Fruit fly (Drosophila melanogaster) whole organism, prepupa: ENCODE data around the gene CG4161.

Source experiments
- Blimp-1 ChIP-seq: fragments of 200-800 bp; sonication (Bioruptor generic); optimal IDR thresholded peaks from 3 replicates; lab custom pipeline; 2017; ENCODE audit warnings: missing biosample characterization, missing genetic modification characterization, mild to moderate bottlenecking, moderate library complexity, missing genetic modification reagents
- CG11762 ChIP-seq: fragments of 200-800 bp; sonication (Bioruptor generic); optimal IDR thresholded peaks from 3 replicates; lab custom pipeline; 2016; ENCODE audit warnings: missing biosample characterization, missing genetic modification characterization; ENCODE audit not compliant: insufficient read depth
- CG11902 ChIP-seq: fragments of 200-800 bp; sonication (Bioruptor generic); optimal IDR thresholded peaks from 3 replicates; lab custom pipeline; 2016; ENCODE audit warnings: missing biosample characterization, missing genetic modification characterization
- CG15336 ChIP-seq: fragments of 200-800 bp; sonication (Bioruptor generic); IDR thresholded peaks from 2 replicates; pipeline ENCODE4 v1.3.6; 2022; ENCODE audit warnings: missing biosample characterization, missing genetic modification characterization
- CG1621 ChIP-seq: fragments of 200-800 bp; sonication (Bioruptor generic); optimal IDR thresholded peaks from 3 replicates; lab custom pipeline; 2018; ENCODE audit warnings: missing biosample characterization, mild to moderate bottlenecking, missing genetic modification characterization
- CG16779 ChIP-seq: fragments of 200-800 bp; sonication (Bioruptor generic); optimal IDR thresholded peaks from 3 replicates; lab custom pipeline; 2017; ENCODE audit warnings: missing biosample characterization, mild to moderate bottlenecking, missing genetic modification characterization
- CG31627 ChIP-seq: fragments of 200-800 bp; sonication (Bioruptor generic); optimal IDR thresholded peaks from 3 replicates; lab custom pipeline; 2016; ENCODE audit warnings: missing biosample characterization, missing genetic modification characterization
- CG32006 ChIP-seq: fragments of 200-800 bp; sonication (Bioruptor generic); optimal IDR thresholded peaks from 3 replicates; lab custom pipeline; 2017; ENCODE audit warnings: missing biosample characterization, mild to moderate bottlenecking, missing genetic modification characterization
- CG4318 ChIP-seq: fragments of 200-800 bp; sonication (Bioruptor generic); optimal IDR thresholded peaks from 3 replicates; lab custom pipeline; 2017; ENCODE audit warnings: missing biosample characterization, mild to moderate bottlenecking, missing genetic modification characterization
- CG6163 ChIP-seq: fragments of 200-800 bp; sonication (Bioruptor generic); IDR thresholded peaks from 3 replicates; pipeline ENCODE4 v1.3.6; 2022; ENCODE audit warnings: missing biosample characterization, missing genetic modification characterization
- CG6276 ChIP-seq: fragments of 200-800 bp; sonication (Bioruptor generic); optimal IDR thresholded peaks from 2 replicates; lab custom pipeline; 2017; ENCODE audit warnings: missing biosample characterization, mild to moderate bottlenecking, missing genetic modification characterization
- CG6808 ChIP-seq: fragments of 200-800 bp; sonication (Bioruptor generic); optimal IDR thresholded peaks from 3 replicates; lab custom pipeline; 2017; ENCODE audit warnings: missing biosample characterization, missing genetic modification characterization, mild to moderate bottlenecking, moderate library complexity, missing genetic modification reagents
- CG6854 ChIP-seq: fragments of 200-800 bp; sonication (Bioruptor generic); optimal IDR thresholded peaks from 2 replicates; lab custom pipeline; 2017; ENCODE audit warnings: missing biosample characterization, mild to moderate bottlenecking, missing genetic modification characterization
- CG7368 ChIP-seq: fragments of 200-800 bp; sonication (Bioruptor generic); optimal IDR thresholded peaks from 3 replicates; lab custom pipeline; 2016; ENCODE audit warnings: missing biosample characterization, missing genetic modification characterization
- CG8319 ChIP-seq: fragments of 200-800 bp; sonication (Bioruptor generic); optimal IDR thresholded peaks from 3 replicates; lab custom pipeline; 2016; ENCODE audit warnings: missing biosample characterization, missing genetic modification characterization
- CG8632 ChIP-seq: fragments of 200-800 bp; sonication (Bioruptor generic); optimal IDR thresholded peaks from 3 replicates; lab custom pipeline; 2016; ENCODE audit warnings: missing biosample characterization, missing genetic modification characterization
- Eip75B ChIP-seq: fragments of 200-800 bp; sonication (Bioruptor generic); optimal IDR thresholded peaks from 3 replicates; lab custom pipeline; 2016; ENCODE audit warnings: missing biosample characterization, missing genetic modification characterization
- Eip93F ChIP-seq: fragments of 200-800 bp; sonication (Bioruptor generic); optimal IDR thresholded peaks from 2 replicates; lab custom pipeline; 2016; ENCODE audit warnings: missing biosample characterization, mild to moderate bottlenecking, missing genetic modification characterization
- Ets21C ChIP-seq: fragments of 200-800 bp; sonication (Bioruptor generic); optimal IDR thresholded peaks from 3 replicates; lab custom pipeline; 2016; ENCODE audit warnings: missing biosample characterization, missing genetic modification characterization
- Ets96B ChIP-seq: fragments of 200-800 bp; optimal IDR thresholded peaks from 2 replicates; lab custom pipeline; 2019; ENCODE audit warnings: missing biosample characterization, mild to moderate bottlenecking, missing genetic modification characterization, moderate library complexity
- Gug ChIP-seq: fragments of 200-800 bp; sonication (Bioruptor generic); IDR thresholded peaks from 2 replicates; pipeline ENCODE4 v1.3.6; 2022; ENCODE audit warnings: missing biosample characterization, missing genetic modification characterization
- Hr38 ChIP-seq: sonication (Bioruptor generic); optimal IDR thresholded peaks from 2 replicates; lab custom pipeline; 2016; ENCODE audit warnings: missing biosample characterization, missing genetic modification characterization
- Hr4 ChIP-seq: fragments of 200-800 bp; sonication (Bioruptor generic); optimal IDR thresholded peaks from 3 replicates; lab custom pipeline; 2016; ENCODE audit warnings: missing biosample characterization, missing genetic modification characterization
- Lpt ChIP-seq: fragments of 200-800 bp; sonication (Bioruptor generic); optimal IDR thresholded peaks from 3 replicates; lab custom pipeline; 2016; ENCODE audit warnings: missing biosample characterization, missing genetic modification characterization
- Met ChIP-seq: fragments of 200-800 bp; sonication (Bioruptor generic); optimal IDR thresholded peaks from 3 replicates; lab custom pipeline; 2016; ENCODE audit warnings: missing biosample characterization, missing genetic modification characterization
- OdsH ChIP-seq: fragments of 200-800 bp; sonication (Bioruptor generic); optimal IDR thresholded peaks from 3 replicates; lab custom pipeline; 2016; ENCODE audit warnings: missing biosample characterization, missing genetic modification characterization
- Smox ChIP-seq: fragments of 200-800 bp; sonication (Bioruptor generic); optimal IDR thresholded peaks from 3 replicates; lab custom pipeline; 2016; ENCODE audit warnings: missing biosample characterization, missing genetic modification characterization
- Sox14 ChIP-seq: fragments of 200-800 bp; sonication (Bioruptor generic); optimal IDR thresholded peaks from 3 replicates; lab custom pipeline; 2016; ENCODE audit warnings: missing biosample characterization, missing genetic modification characterization
- Sox15 ChIP-seq: fragments of 200-800 bp; sonication (Bioruptor generic); optimal IDR thresholded peaks from 3 replicates; lab custom pipeline; 2016; ENCODE audit warnings: missing biosample characterization, missing genetic modification characterization
- achi ChIP-seq: fragments of 200-800 bp; sonication (Bioruptor generic); optimal IDR thresholded peaks from 3 replicates; lab custom pipeline; 2016; ENCODE audit warnings: missing biosample characterization, missing genetic modification characterization
- acj6 ChIP-seq: fragments of 200-800 bp; sonication (Bioruptor generic); optimal IDR thresholded peaks from 3 replicates; lab custom pipeline; 2016; ENCODE audit warnings: missing biosample characterization, missing genetic modification characterization
- cyc ChIP-seq: fragments of 200-800 bp; sonication (Bioruptor generic); optimal IDR thresholded peaks from 3 replicates; lab custom pipeline; 2016; ENCODE audit warnings: missing biosample characterization, missing genetic modification characterization
- dac ChIP-seq: fragments of 200-800 bp; sonication (Bioruptor generic); optimal IDR thresholded peaks from 2 replicates; lab custom pipeline; 2017; ENCODE audit warnings: missing biosample characterization, mild to moderate bottlenecking, missing genetic modification characterization
- dsx ChIP-seq: fragments of 200-800 bp; optimal IDR thresholded peaks from 3 replicates; lab custom pipeline; 2019; ENCODE audit warnings: missing biosample characterization, mild to moderate bottlenecking, missing genetic modification characterization, moderate library complexity; ENCODE audit not compliant: poor library complexity, severe bottlenecking
- eg ChIP-seq: fragments of 200-800 bp; sonication (Bioruptor generic); IDR thresholded peaks from 3 replicates; pipeline ENCODE4 v1.3.6; 2022; ENCODE audit warnings: missing biosample characterization, missing genetic modification characterization
- esn ChIP-seq: fragments of 200-800 bp; sonication (Bioruptor generic); optimal IDR thresholded peaks from 2 replicates; lab custom pipeline; 2016; ENCODE audit warnings: missing biosample characterization, mild to moderate bottlenecking, missing genetic modification characterization, moderate library complexity
- fd59A ChIP-seq: fragments of 200-800 bp; sonication (Bioruptor generic); optimal IDR thresholded peaks from 2 replicates; lab custom pipeline; 2017; ENCODE audit warnings: missing biosample characterization, mild to moderate bottlenecking, missing genetic modification characterization, missing genetic modification reagents
- fd85E ChIP-seq: fragments of 200-800 bp; sonication (Bioruptor generic); optimal IDR thresholded peaks from 3 replicates; lab custom pipeline; 2016; ENCODE audit warnings: missing biosample characterization, missing genetic modification characterization
- fkh ChIP-seq: fragments of 200-800 bp; sonication (Bioruptor generic); optimal IDR thresholded peaks from 3 replicates; lab custom pipeline; 2017; ENCODE audit warnings: missing biosample characterization, mild to moderate bottlenecking, missing genetic modification characterization, moderate library complexity
- lz ChIP-seq: fragments of 200-800 bp; sonication (Bioruptor generic); optimal IDR thresholded peaks from 3 replicates; lab custom pipeline; 2016; ENCODE audit warnings: missing biosample characterization, missing genetic modification characterization
- net ChIP-seq: fragments of 200-800 bp; sonication (Bioruptor generic); optimal IDR thresholded peaks from 3 replicates; lab custom pipeline; 2016; ENCODE audit warnings: missing biosample characterization, missing genetic modification characterization
- salr ChIP-seq, 2 experiments: fragments of 200-800 bp; sonication (Bioruptor generic); optimal IDR thresholded peaks; 3 replicates each; lab custom pipeline; 2016 to 2018; ENCODE audit warnings: missing biosample characterization in 2 of 2, missing genetic modification characterization in 2 of 2, mild to moderate bottlenecking in 1 of 2
- ss ChIP-seq, 2 experiments: fragments of 200-800 bp; sonication (Bioruptor generic); optimal IDR thresholded peaks; 2 replicates in 1 of 2; 3 replicates in 1 of 2; lab custom pipeline; 2017 to 2018; ENCODE audit warnings: mild to moderate bottlenecking in 2 of 2, missing biosample characterization in 2 of 2, missing genetic modification characterization in 2 of 2, moderate library complexity in 1 of 2
- svp ChIP-seq: fragments of 200-800 bp; sonication (Bioruptor generic); peaks from one replicate; lab custom pipeline; 2016; ENCODE audit warnings: missing biosample characterization, missing genetic modification characterization
- topi ChIP-seq: fragments of 200-800 bp; sonication (Bioruptor generic); optimal IDR thresholded peaks from 3 replicates; lab custom pipeline; 2016; ENCODE audit warnings: missing biosample characterization, missing genetic modification characterization
- vri ChIP-seq: fragments of 200-800 bp; sonication (Bioruptor generic); optimal IDR thresholded peaks from 3 replicates; lab custom pipeline; 2016; ENCODE audit warnings: missing biosample characterization, mild to moderate bottlenecking, missing genetic modification characterization

CG4161 gene

DNA sequence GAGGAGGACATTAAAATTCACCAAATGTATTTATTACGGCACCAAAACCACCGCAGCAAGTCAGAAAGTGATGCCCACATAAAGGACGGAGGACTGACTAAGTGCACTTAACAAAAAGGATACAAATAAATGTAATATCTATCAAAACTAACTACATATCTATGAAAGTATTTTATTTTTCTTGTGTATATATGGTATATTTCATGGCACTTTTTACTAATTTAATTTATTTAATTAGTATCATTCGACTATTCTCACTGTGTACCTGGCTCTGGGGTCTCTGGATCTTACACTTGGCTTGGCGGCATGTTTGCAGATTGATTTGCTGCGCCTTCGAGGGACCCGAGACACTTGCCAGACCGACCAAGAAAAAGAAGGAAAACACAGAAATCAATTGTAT, 19.0 kb upstream of the CG4161 start (continued):
- no peak for TF ChIP-seq fkh (GFP tag; lab: Kevin White, UChicago)
- TF ChIP-seq OdsH (GFP tag; lab: Kevin White, UChicago), result peak; percentile 62
- TF ChIP-seq Ets96B (tag; lab: Kevin White, UChicago), result peak; percentile 80
- peak; percentile 59 for TF ChIP-seq Eip93F (GFP tag; lab: Kevin White, UChicago)
- TF ChIP-seq svp, result peak; percentile 96
- TF ChIP-seq vri, result peak; percentile 82
- TF ChIP-seq salr (GFP tag; optimal IDR thresholded peaks at IDR 0.05; lab: Kevin White, UChicago), result peak in 1 of 2 experiments; percentile 39
- peak; percentile 89 for TF ChIP-seq Met (GFP tag; lab: Kevin White, UChicago)
- TF ChIP-seq CG11902 (GFP tag; lab: Kevin White, UChicago), result peak; percentile 24
- TF ChIP-seq dsx, result peak; percentile 80
- TF ChIP-seq net, result peak; percentile 16
- peak; percentile 64 for TF ChIP-seq CG1621 (tag; lab: Kevin White, UChicago)
- TF ChIP-seq acj6 (GFP tag; lab: Kevin White, UChicago), result peak; percentile 73

DNA sequence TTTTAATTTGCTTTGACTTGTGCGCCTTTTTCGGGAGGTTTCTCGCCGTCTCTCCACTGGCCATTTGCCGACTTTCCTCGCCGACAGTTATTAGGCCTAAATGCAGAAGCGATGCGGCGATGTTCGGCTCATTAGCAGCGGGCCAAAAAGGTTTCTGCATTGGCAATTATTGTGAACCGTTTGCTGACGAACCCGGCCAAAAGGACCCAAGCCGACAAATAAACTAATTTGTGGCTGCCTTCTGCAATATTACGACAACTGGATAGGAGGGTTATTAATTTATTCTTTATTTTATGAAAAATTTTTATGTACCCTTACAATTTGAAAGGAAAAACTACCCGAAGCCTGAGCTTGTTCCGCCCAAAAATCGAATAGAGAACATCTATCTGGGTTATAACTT, 14.8 kb upstream of the CG4161 start, which contains the start of gene CG44869:
Gene CG44869, minus strand, starts transcription at position 101 of the 400 bp plus-strand sequence.
- no peak for TF ChIP-seq CG6808 (GFP tag; lab: Kevin White, UChicago)
- no peak for TF ChIP-seq Hr38 (GFP tag; lab: Kevin White, UChicago)
- no peak for TF ChIP-seq lz (GFP tag; lab: Kevin White, UChicago)
- TF ChIP-seq CG4318, result no peak
- TF ChIP-seq CG7368 (GFP tag; lab: Kevin White, UChicago), result no peak
- no peak for TF ChIP-seq Ets21C (GFP tag; lab: Kevin White, UChicago)
- TF ChIP-seq Lpt, result no peak
- TF ChIP-seq dac (GFP tag; lab: Kevin White, UChicago), result no peak
- no peak for TF ChIP-seq ss (GFP tag; optimal IDR thresholded peaks at IDR 0.05; lab: Kevin White, UChicago)
- no peak for TF ChIP-seq topi
- no peak for TF ChIP-seq CG32006 (GFP tag; lab: Kevin White, UChicago)
- TF ChIP-seq fd59A (GFP tag; lab: Kevin White, UChicago), result no peak
- no peak for TF ChIP-seq fd85E (GFP tag; lab: Kevin White, UChicago)
- TF ChIP-seq CG6276 (GFP tag; lab: Kevin White, UChicago), result no peak

DNA sequence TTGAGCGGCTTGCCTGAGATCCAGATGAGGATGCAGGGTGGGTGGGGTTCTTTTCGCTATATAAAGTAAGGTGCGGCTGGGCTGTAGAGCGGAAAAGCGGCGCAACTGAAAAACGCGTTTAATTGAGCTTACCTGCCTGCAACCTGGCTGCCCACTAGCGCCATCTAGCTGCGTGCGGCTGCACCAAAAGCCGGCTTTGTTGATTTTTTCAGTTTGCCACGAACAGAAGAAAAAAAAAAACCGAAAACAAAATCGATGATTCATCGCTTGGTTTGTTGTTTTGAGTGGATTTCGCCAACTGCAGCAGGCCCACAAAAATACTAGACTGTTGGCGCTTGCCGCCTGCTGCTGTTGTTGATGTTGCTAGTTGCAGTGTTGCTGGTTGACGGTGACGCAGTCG, 10.6 kb upstream of the CG4161 start:
- TF ChIP-seq dac (GFP tag; lab: Kevin White, UChicago), result peak; percentile 11
- no peak for TF ChIP-seq fd85E (GFP tag; lab: Kevin White, UChicago)
- TF ChIP-seq Hr4 (GFP tag; lab: Kevin White, UChicago), result peak; percentile 10
- TF ChIP-seq CG6276 (GFP tag; lab: Kevin White, UChicago), result peak; percentile 69
- TF ChIP-seq Met (GFP tag; lab: Kevin White, UChicago), result no peak
- TF ChIP-seq CG8319 (GFP tag; lab: Kevin White, UChicago), result no peak
- TF ChIP-seq CG31627 (GFP tag; lab: Kevin White, UChicago), result no peak
- TF ChIP-seq achi (GFP tag; lab: Kevin White, UChicago), result no peak
- no peak for TF ChIP-seq Blimp-1 (GFP tag; lab: Kevin White, UChicago)
- TF ChIP-seq Ets96B (tag; lab: Kevin White, UChicago), result no peak
- TF ChIP-seq topi, result no peak
- peak; percentile 79 for TF ChIP-seq CG6163 (GFP tag; lab: Robert Waterston, UW)
- no peak for TF ChIP-seq esn
- peak; percentile 40 to 54 for TF ChIP-seq ss (GFP tag; optimal IDR thresholded peaks at IDR 0.05; lab: Kevin White, UChicago)
- no peak for TF ChIP-seq Eip75B (GFP tag; lab: Kevin White, UChicago)
- no peak for TF ChIP-seq Sox14 (GFP tag; lab: Kevin White, UChicago)
- peak; percentile 87 for TF ChIP-seq eg
- no peak for TF ChIP-seq dsx
- TF ChIP-seq Ets21C (GFP tag; lab: Kevin White, UChicago), result no peak
- peak; percentile 44 for TF ChIP-seq Lpt
- TF ChIP-seq CG7368 (GFP tag; lab: Kevin White, UChicago), result no peak
- TF ChIP-seq CG8632 (GFP tag; lab: Kevin White, UChicago), result no peak
- peak; percentile 74 for TF ChIP-seq CG15336
- TF ChIP-seq CG6854 (GFP tag; lab: Kevin White, UChicago), result no peak
- TF ChIP-seq Gug (GFP tag; lab: Robert Waterston, UW), result peak; percentile 38
- TF ChIP-seq salr (GFP tag; optimal IDR thresholded peaks at IDR 0.05; lab: Kevin White, UChicago), result no peak
- no peak for TF ChIP-seq fd59A (GFP tag; lab: Kevin White, UChicago)
- TF ChIP-seq Hr38 (GFP tag; lab: Kevin White, UChicago), result no peak
- no peak for TF ChIP-seq CG4318
- TF ChIP-seq CG11762 (GFP tag; lab: Kevin White, UChicago), result no peak
- no peak for TF ChIP-seq fkh (GFP tag; lab: Kevin White, UChicago)
- TF ChIP-seq CG16779 (tag; lab: Kevin White, UChicago), result peak; percentile 26
- TF ChIP-seq cyc (GFP tag; lab: Kevin White, UChicago), result no peak
- TF ChIP-seq Smox, result no peak
- no peak for TF ChIP-seq Sox15 (GFP tag; lab: Kevin White, UChicago)
